Fruit fly (Drosophila melanogaster): ENCODE measurements around the gene CG4629.

- no peak for TF ChIP-seq CG8478 (optimal IDR thresholded peaks at IDR 0.05)
- no peak for TF ChIP-seq CTCF (optimal IDR thresholded peaks at IDR 0.05)
Measured at dm6 chr2L:1043195-1043990, 58.9 kb downstream of the CG4629 start.
